Fruit fly (Drosophila melanogaster): ENCODE measurements around the gene CG15386.

The CG15386 gene

dm6 chr2L:2189100-2189499, 27.9 kb downstream of the CG15386 start (continued):
- TF ChIP-seq CG8944 (GFP tag; optimal IDR thresholded peaks at IDR 0.05), result peak; percentile 77
- no peak for TF ChIP-seq CG3838 (GFP tag; optimal IDR thresholded peaks at IDR 0.05)
- TF ChIP-seq ssp (GFP tag; IDR thresholded peaks at IDR 0.05), result peak; percentile 61
- no peak for TF ChIP-seq CG34376 (GFP tag; optimal IDR thresholded peaks at IDR 0.05)
- TF ChIP-seq B-H1 (GFP tag; IDR thresholded peaks at IDR 0.05), result peak; percentile 35; the same call in 1 of the 3 replicates
- TF ChIP-seq crol (GFP tag; IDR thresholded peaks at IDR 0.05), result no peak
- TF ChIP-seq CG3281 (GFP tag; optimal IDR thresholded peaks at IDR 0.05), result no peak
- TF ChIP-seq her (GFP tag; optimal IDR thresholded peaks at IDR 0.05), result peak; percentile 1
- TF ChIP-seq CG17568 (GFP tag; optimal IDR thresholded peaks at IDR 0.05), result peak; percentile 14
- no peak for TF ChIP-seq CG1647 (GFP tag; optimal IDR thresholded peaks at IDR 0.05)
- peak; percentile 52; the same call in 1 of the 2 replicates for TF ChIP-seq CG14667 (GFP tag; IDR thresholded peaks at IDR 0.05)
- peak in 1 of 2 experiments; percentile 27 for TF ChIP-seq Hr51 (GFP tag; optimal IDR thresholded peaks at IDR 0.05)
- TF ChIP-seq Bdp1 (GFP tag; optimal IDR thresholded peaks at IDR 0.05), result peak; percentile 49
- TF ChIP-seq shn (GFP tag; optimal IDR thresholded peaks at IDR 0.05), result peak; percentile 52
- TF ChIP-seq CG7745 (tag; optimal IDR thresholded peaks at IDR 0.05), result no peak
- TF ChIP-seq bowl (GFP tag; IDR thresholded peaks at IDR 0.05), result no peak
- peak; percentile 19 for TF ChIP-seq lab (GFP tag; optimal IDR thresholded peaks at IDR 0.05)
- TF ChIP-seq eve (GFP tag; optimal IDR thresholded peaks at IDR 0.05), result no peak
- TF ChIP-seq gro (GFP tag; optimal IDR thresholded peaks at IDR 0.05), result no peak
- peak; percentile 14 for TF ChIP-seq CG31365 (tag; optimal IDR thresholded peaks at IDR 0.05)
- TF ChIP-seq pum (GFP tag; optimal IDR thresholded peaks at IDR 0.05), result peak; percentile 58
- 0 out of 3 replicates have a peak, but pooled peaks have one; percentile 39 for TF ChIP-seq CG11093 (GFP tag; IDR thresholded peaks at IDR 0.05)
- 0 out of 2 replicates have a peak, but pooled peaks have one; percentile 28 for TF ChIP-seq CG11696 (GFP tag; IDR thresholded peaks at IDR 0.05)
- peak; percentile 64 for TF ChIP-seq MTF-1 (GFP tag; optimal IDR thresholded peaks at IDR 0.05; ENCODE audit: borderline replicate concordance)
- TF ChIP-seq nom (GFP tag; optimal IDR thresholded peaks at IDR 0.05), result peak; percentile 10
- TF ChIP-seq sisA (GFP tag; IDR thresholded peaks at IDR 0.05), result peak; percentile 79
- TF ChIP-seq CG7372 (GFP tag; IDR thresholded peaks at IDR 0.05), result peak; percentile 23; the same call in 1 of the 2 replicates
- TF ChIP-seq pb (GFP tag; optimal IDR thresholded peaks at IDR 0.05), result peak; percentile 22
- no peak for TF ChIP-seq pzg (GFP tag; optimal IDR thresholded peaks at IDR 0.05)
- no peak for TF ChIP-seq Neu2 (GFP tag; optimal IDR thresholded peaks at IDR 0.05; ENCODE audit: borderline replicate concordance)
- no peak for TF ChIP-seq ERR (GFP tag; optimal IDR thresholded peaks at IDR 0.05)
- no peak for TF ChIP-seq Doc3 (GFP tag; IDR thresholded peaks at IDR 0.05; ENCODE audit: partially characterized antibody)
- TF ChIP-seq CG9817 (tag; optimal IDR thresholded peaks at IDR 0.05), result no peak
- TF ChIP-seq run (tag; optimal IDR thresholded peaks at IDR 0.05), result no peak
- peak; percentile 35 for TF ChIP-seq Max (GFP tag; optimal IDR thresholded peaks at IDR 0.05)
- peak; percentile 6 for TF ChIP-seq crc (GFP tag; optimal IDR thresholded peaks at IDR 0.05)
- 0 out of 2 replicates have a peak, but pooled peaks have one; percentile 21 for TF ChIP-seq CG4730 (GFP tag; IDR thresholded peaks at IDR 0.05)
- TF ChIP-seq CG12155 (GFP tag; optimal IDR thresholded peaks at IDR 0.05), result peak; percentile 18
- 0 out of 2 replicates have a peak, but pooled peaks have one; percentile 9 for TF ChIP-seq amos (GFP tag; IDR thresholded peaks at IDR 0.05; ENCODE audit: partially characterized antibody)
- no peak for TF ChIP-seq CG7928 (GFP tag; optimal IDR thresholded peaks at IDR 0.05)
- peak; percentile 11 for TF ChIP-seq CG5180 (GFP tag; optimal IDR thresholded peaks at IDR 0.05)
- TF ChIP-seq eyg (GFP tag; optimal IDR thresholded peaks at IDR 0.05), result no peak
- peak; percentile 17 for TF ChIP-seq CG17385 (GFP tag; optimal IDR thresholded peaks at IDR 0.05)
- TF ChIP-seq CG8359 (GFP tag; optimal IDR thresholded peaks at IDR 0.05; ENCODE audit: borderline replicate concordance), result peak; percentile 60
- no peak for TF ChIP-seq luna (GFP tag; optimal IDR thresholded peaks at IDR 0.05)
- no peak for TF ChIP-seq ap (GFP tag; IDR thresholded peaks at IDR 0.05)
- TF ChIP-seq CG10267 (tag; optimal IDR thresholded peaks at IDR 0.05), result peak; percentile 76
- no peak for TF ChIP-seq HLH54F (GFP tag; optimal IDR thresholded peaks at IDR 0.05)
- no peak for TF ChIP-seq bbx (GFP tag; IDR thresholded peaks at IDR 0.05; ENCODE audit: partially characterized antibody)
- 0 out of 2 replicates have a peak, but pooled peaks have one; percentile 23 for TF ChIP-seq CG3847 (GFP tag; IDR thresholded peaks at IDR 0.05)

Data from whole organism, embryonic.